Fruit fly (Drosophila melanogaster) whole organism: Measurements from ENCODE around the gene Caf1-55.

Experiments used
- CG8478 ChIP-seq: fragments of >200 bp; optimal IDR thresholded peaks from 2 replicates; lab custom pipeline; 2018; ENCODE audit warnings: inconsistent platforms
- Dll ChIP-seq: fragments of >200 bp; optimal IDR thresholded peaks from 2 replicates; lab custom pipeline; 2017
- EcR ChIP-seq, 2 experiments: fragments of >200 bp; optimal IDR thresholded peaks; 2 replicates each; lab custom pipeline; 2017; ENCODE audit warnings: missing biosample characterization in 2 of 2, missing genetic modification characterization in 2 of 2, missing genetic modification reagents in 2 of 2
- pan ChIP-seq: fragments of >200 bp; optimal IDR thresholded peaks from 2 replicates; lab custom pipeline; 2017
- psq ChIP-seq: fragments of >200 bp; optimal IDR thresholded peaks from 2 replicates; lab custom pipeline; 2017
- usp ChIP-seq: fragments of >200 bp; optimal IDR thresholded peaks from 2 replicates; lab custom pipeline; 2017; ENCODE audit warnings: missing biosample characterization, missing genetic modification characterization, mixed read lengths

Caf1-55 gene

dm6 chr3R:15249735-15250134, 24.4 kb downstream of the Caf1-55 start, which contains the start of gene CG42404:
TSS of gene CG42404 (plus strand) at chr3R:15250094.
- TF ChIP-seq psq (lab: Kevin White, UChicago) = no peak
- no peak for TF ChIP-seq Dll
- TF ChIP-seq pan (lab: Kevin White, UChicago) = no peak
- no peak for TF ChIP-seq EcR (GFP tag; optimal IDR thresholded peaks at IDR 0.05; lab: Kevin White, UChicago)
- no peak for TF ChIP-seq usp

dm6 chr3R:15250454-15250853, 25.1 kb downstream of the Caf1-55 start:
- TF ChIP-seq EcR (GFP tag; optimal IDR thresholded peaks at IDR 0.05; lab: Kevin White, UChicago) = no peak
- no peak for TF ChIP-seq pan (lab: Kevin White, UChicago)
- TF ChIP-seq Dll = no peak
- TF ChIP-seq usp = no peak
- TF ChIP-seq CG8478 (lab: Kevin White, UChicago) = no peak
- TF ChIP-seq psq (lab: Kevin White, UChicago) = no peak

dm6 chr3R:15262710-15263672, 37.6 kb downstream of the Caf1-55 start, which contains the start of the genes eIF2gamma and Set:
TSS of gene eIF2gamma (minus strand) at chr3R:15263458.
TSS of gene Set (plus strand) at chr3R:15263552.
- TF ChIP-seq usp = no peak
- TF ChIP-seq pan (lab: Kevin White, UChicago) = no peak

- TF ChIP-seq EcR (GFP tag; optimal IDR thresholded peaks at IDR 0.05; lab: Kevin White, UChicago) (no peak), pan (lab: Kevin White, UChicago) (no peak), CG8478 (lab: Kevin White, UChicago) (no peak), psq (lab: Kevin White, UChicago) (no peak), Dll (no peak)
These were observed 38.6 kb downstream of the Caf1-55 start for dm6 chr3R:15263946-15264345.

- TF ChIP-seq pan (lab: Kevin White, UChicago) = no peak
- no peak for TF ChIP-seq usp
- no peak for TF ChIP-seq psq (lab: Kevin White, UChicago)
- no peak for TF ChIP-seq EcR (GFP tag; optimal IDR thresholded peaks at IDR 0.05; lab: Kevin White, UChicago)
- no peak for TF ChIP-seq CG8478 (lab: Kevin White, UChicago)
- TF ChIP-seq Dll = no peak
These were observed 40.1 kb downstream of the Caf1-55 start, which contains the start of gene ATPsynO for dm6 chr3R:15265406-15266040. TSS of gene ATPsynO (plus strand) at chr3R:15265591.

- TF ChIP-seq usp = no peak
These were observed 43.0 kb downstream of the Caf1-55 start, which contains the start of the genes CG14864 and Zip88E for dm6 chr3R:15268426-15268825. TSS of gene CG14864 (minus strand) at chr3R:15268538. TSS of gene Zip88E (plus strand) at chr3R:15268662.

- TF ChIP-seq psq (lab: Kevin White, UChicago) = no peak
- TF ChIP-seq EcR (GFP tag; optimal IDR thresholded peaks at IDR 0.05; lab: Kevin White, UChicago) = no peak
- TF ChIP-seq Dll = no peak
- no peak for TF ChIP-seq usp
- no peak for TF ChIP-seq pan (lab: Kevin White, UChicago)
- no peak for TF ChIP-seq CG8478 (lab: Kevin White, UChicago)
These were observed 43.5 kb downstream of the Caf1-55 start for dm6 chr3R:15268856-15269255.

- TF ChIP-seq CG8478 (lab: Kevin White, UChicago) (no peak), pan (lab: Kevin White, UChicago) (no peak), EcR (GFP tag; optimal IDR thresholded peaks at IDR 0.05; lab: Kevin White, UChicago) (no peak), psq (lab: Kevin White, UChicago) (no peak)
These were observed 49.8 kb downstream of the Caf1-55 start, which contains the start of the genes Cp190 and CG4338 for dm6 chr3R:15275158-15275623. TSS of gene Cp190 (minus strand) at chr3R:15275241. TSS of gene CG4338 (plus strand) at chr3R:15275522.
